Worm (Caenorhabditis elegans): ENCODE data around the gene scl-5.
A peak's percentile ranks its signal among the peaks of the same experiment; 100 is the strongest.

Gene scl-5

ce11 chrIV:13028746-13029673 lies 34.8 kb upstream of the scl-5 start:
- peak; percentile 2 for TF ChIP-seq ham-2 (GFP tag; optimal IDR thresholded peaks at IDR 0.05)
- no peak for TF ChIP-seq nhr-237 (tag; optimal IDR thresholded peaks at IDR 0.05)
- no peak for TF ChIP-seq drap-1 (GFP tag; optimal IDR thresholded peaks at IDR 0.05)
- TF ChIP-seq unc-39 (tag; optimal IDR thresholded peaks at IDR 0.05): peak; percentile 93

ce11 chrIV:13029674-13030466 lies 33.9 kb upstream of the scl-5 start:
- no peak for TF ChIP-seq zip-8 (tag; optimal IDR thresholded peaks at IDR 0.05)
- TF ChIP-seq lin-32 (GFP tag; optimal IDR thresholded peaks at IDR 0.05): peak; percentile 73
- TF ChIP-seq drap-1 (GFP tag; optimal IDR thresholded peaks at IDR 0.05): peak; percentile 40
- peak; percentile 60 for TF ChIP-seq ham-2 (GFP tag; optimal IDR thresholded peaks at IDR 0.05)
- TF ChIP-seq sptf-1 (tag; optimal IDR thresholded peaks at IDR 0.05): peak; percentile 45
- TF ChIP-seq lin-13 (tag; optimal IDR thresholded peaks at IDR 0.05): peak; percentile 22
- peak; percentile 46 for TF ChIP-seq mls-2 (tag; optimal IDR thresholded peaks at IDR 0.05)
- peak; percentile 1 for TF ChIP-seq ceh-39 (tag; optimal IDR thresholded peaks at IDR 0.05)
- TF ChIP-seq mep-1 (tag; optimal IDR thresholded peaks at IDR 0.05): no peak
- TF ChIP-seq unc-120 (tag; optimal IDR thresholded peaks at IDR 0.05; ENCODE audit: poor library complexity, severe bottlenecking): peak; percentile 48
- peak; percentile 46 for TF ChIP-seq ces-1 (GFP tag; optimal IDR thresholded peaks at IDR 0.05)
- TF ChIP-seq nhr-12 (tag; optimal IDR thresholded peaks at IDR 0.05): peak; percentile 43
- no peak for TF ChIP-seq ceh-43 (GFP tag; optimal IDR thresholded peaks at IDR 0.05)
- TF ChIP-seq M03D4.4 (tag; optimal IDR thresholded peaks at IDR 0.05): peak; percentile 9
- TF ChIP-seq ceh-83 (GFP tag; optimal IDR thresholded peaks at IDR 0.05): peak; percentile 60
- no peak for TF ChIP-seq bed-3 (GFP tag; optimal IDR thresholded peaks at IDR 0.05)
- TF ChIP-seq hlh-1 (tag; optimal IDR thresholded peaks at IDR 0.05): peak; percentile 18
- TF ChIP-seq nhr-2 (tag; optimal IDR thresholded peaks at IDR 0.05): peak; percentile 20
- peak; percentile 50 for TF ChIP-seq unc-62 (GFP tag; optimal IDR thresholded peaks at IDR 0.05)
- no peak for TF ChIP-seq elt-3 (tag; optimal IDR thresholded peaks at IDR 0.05)
- TF ChIP-seq sem-2 (GFP tag; optimal IDR thresholded peaks at IDR 0.05): no peak
- peak; percentile 93 for TF ChIP-seq cnd-1 (tag; optimal IDR thresholded peaks at IDR 0.05)

ce11 chrIV:13030467-13031299 lies 33.1 kb upstream of the scl-5 start:
- TF ChIP-seq zip-8 (tag; optimal IDR thresholded peaks at IDR 0.05) (no peak), nhr-237 (tag; optimal IDR thresholded peaks at IDR 0.05) (no peak), M03D4.4 (tag; optimal IDR thresholded peaks at IDR 0.05) (no peak), lsy-2 (tag; optimal IDR thresholded peaks at IDR 0.05) (no peak), hlh-1 (tag; optimal IDR thresholded peaks at IDR 0.05) (peak; percentile 64), tbx-8 (GFP tag; optimal IDR thresholded peaks at IDR 0.05) (no peak), cnd-1 (tag; optimal IDR thresholded peaks at IDR 0.05) (peak; percentile 56), unc-120 (tag; optimal IDR thresholded peaks at IDR 0.05; ENCODE audit: poor library complexity, severe bottlenecking) (no peak), pha-4 (tag; optimal IDR thresholded peaks at IDR 0.05) (no peak), ceh-43 (GFP tag; optimal IDR thresholded peaks at IDR 0.05) (no peak), sem-2 (GFP tag; optimal IDR thresholded peaks at IDR 0.05) (peak; percentile 4)

- TF ChIP-seq hlh-1 (tag; optimal IDR thresholded peaks at IDR 0.05): no peak
- no peak for TF ChIP-seq ceh-83 (GFP tag; optimal IDR thresholded peaks at IDR 0.05)
- no peak for TF ChIP-seq drap-1 (GFP tag; optimal IDR thresholded peaks at IDR 0.05)
- no peak for TF ChIP-seq mab-5 (tag; optimal IDR thresholded peaks at IDR 0.05)
- TF ChIP-seq lin-32 (GFP tag; optimal IDR thresholded peaks at IDR 0.05): no peak
- no peak for TF ChIP-seq elt-3 (tag; optimal IDR thresholded peaks at IDR 0.05)
- no peak for TF ChIP-seq nhr-28 (tag; optimal IDR thresholded peaks at IDR 0.05)
- no peak for TF ChIP-seq ztf-11 (tag; optimal IDR thresholded peaks at IDR 0.05)
Measured at ce11 chrIV:13032153-13032552, 31.7 kb upstream of the scl-5 start.
